Fruit fly (Drosophila melanogaster) whole organism, adult: ENCODE measurements around the gene CG3223.

Experiments used
- CG12768 ChIP-seq: fragments of 200-800 bp; sonication (Bioruptor generic); optimal IDR thresholded peaks from 2 replicates; lab custom pipeline; 2017; ENCODE audit warnings: missing biosample characterization, missing genetic modification characterization, mild to moderate bottlenecking, moderate library complexity, missing genetic modification reagents
- CG1620 ChIP-seq: fragments of 200-800 bp; sonication (Bioruptor generic); optimal IDR thresholded peaks from 2 replicates; lab custom pipeline; 2016; ENCODE audit warnings: missing biosample characterization, missing genetic modification characterization
- CG33017 ChIP-seq: fragments of 200-800 bp; sonication (Bioruptor generic); optimal IDR thresholded peaks from 2 replicates; lab custom pipeline; 2018; ENCODE audit warnings: missing biosample characterization, mild to moderate bottlenecking, missing genetic modification characterization, moderate library complexity
- CG5204 ChIP-seq: fragments of 200-800 bp; sonication (Bioruptor generic); optimal IDR thresholded peaks from 2 replicates; lab custom pipeline; 2016; ENCODE audit warnings: missing biosample characterization, missing genetic modification characterization
- CG7045 ChIP-seq: fragments of 200-800 bp; sonication (Bioruptor generic); optimal IDR thresholded peaks from 2 replicates; lab custom pipeline; 2017; ENCODE audit warnings: missing biosample characterization, mild to moderate bottlenecking, missing genetic modification characterization
- Clk ChIP-seq: fragments of 200-800 bp; sonication (Bioruptor generic); optimal IDR thresholded peaks from 2 replicates; lab custom pipeline; 2017; ENCODE audit warnings: missing biosample characterization, missing genetic modification characterization
- Crg-1 ChIP-seq: fragments of 200-800 bp; sonication (Bioruptor generic); optimal IDR thresholded peaks from 2 replicates; lab custom pipeline; 2016; ENCODE audit warnings: missing biosample characterization, missing genetic modification characterization
- Mnt ChIP-seq: fragments of 200-800 bp; sonication (Bioruptor generic); optimal IDR thresholded peaks from 2 replicates; lab custom pipeline; 2016; ENCODE audit warnings: missing biosample characterization, mild to moderate bottlenecking, missing genetic modification characterization
- bab1 ChIP-seq: fragments of 200-800 bp; sonication (Bioruptor generic); optimal IDR thresholded peaks from 3 replicates; lab custom pipeline; 2019; ENCODE audit warnings: missing biosample characterization, mild to moderate bottlenecking, missing genetic modification characterization, moderate library complexity
- toe ChIP-seq: fragments of 200-800 bp; sonication (Bioruptor generic); optimal IDR thresholded peaks from 2 replicates; lab custom pipeline; 2016; ENCODE audit warnings: missing biosample characterization, missing genetic modification characterization

DNA sequence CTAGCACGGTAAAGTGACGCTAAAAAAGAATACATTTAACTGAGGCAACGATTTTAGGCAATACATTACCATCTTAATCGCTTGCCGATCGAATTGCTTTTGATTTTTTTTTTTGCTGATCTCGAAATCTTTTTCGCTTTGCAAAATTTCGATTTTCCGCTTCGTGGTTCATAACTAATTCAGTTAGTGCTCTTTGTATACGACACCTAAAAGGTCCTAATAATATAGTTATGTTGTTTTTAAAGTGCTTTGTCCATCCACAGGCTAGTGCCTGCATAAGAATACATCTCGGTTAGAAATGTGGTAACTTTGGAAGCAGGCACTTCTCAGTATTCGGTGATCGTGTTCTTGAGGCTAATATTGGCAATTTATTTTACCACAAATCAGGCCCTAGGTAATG is 29.0 kb upstream of the CG3223 start, which contains the start of gene Sfp84E:
- TF ChIP-seq bab1 (GFP tag; lab: Kevin White, UChicago) (no peak), Clk (GFP tag; lab: Kevin White, UChicago) (no peak), CG12768 (GFP tag; lab: Kevin White, UChicago) (no peak), CG1620 (no peak), Crg-1 (GFP tag; lab: Kevin White, UChicago) (no peak), toe (GFP tag; lab: Kevin White, UChicago) (no peak), Mnt (GFP tag; lab: Kevin White, UChicago) (no peak), CG5204 (GFP tag; lab: Kevin White, UChicago) (no peak), CG7045 (GFP tag; lab: Kevin White, UChicago) (no peak), CG33017 (tag; lab: Kevin White, UChicago) (no peak)
